Worm (Caenorhabditis elegans) whole organism, L1 larva: Measurements from ENCODE around the gene C07G2.5.

Source experiments
- C34B4.2 ChIP-seq: sonication (generic microtip); optimal IDR thresholded peaks from 2 replicates; lab custom pipeline; 2017; ENCODE audit warnings: mild to moderate bottlenecking, missing genetic modification characterization, missing compliant biosample characterization
- aha-1 ChIP-seq: fragments of 150-350 bp; optimal IDR thresholded peaks from 2 replicates; lab custom pipeline; 2014; ENCODE audit warnings: missing biosample characterization, missing genetic modification characterization
- alr-1 ChIP-seq: fragments of 200-800 bp; sonication (Bioruptor generic); optimal IDR thresholded peaks from 2 replicates; lab custom pipeline; 2018; ENCODE audit warnings: borderline replicate concordance, mild to moderate bottlenecking, missing genetic modification characterization, missing compliant biosample characterization
- aly-2 ChIP-seq: fragments of 150-350 bp; optimal IDR thresholded peaks from 2 replicates; lab custom pipeline; 2014; ENCODE audit warnings: missing biosample characterization, missing genetic modification characterization
- ama-1 ChIP-seq: fragments of 150-350 bp; optimal IDR thresholded peaks from 2 replicates; lab custom pipeline; 2014
- blmp-1 ChIP-seq: fragments of 150-350 bp; optimal IDR thresholded peaks from 2 replicates; lab custom pipeline; 2014; ENCODE audit warnings: missing biosample characterization, missing genetic modification characterization
- ceh-63 ChIP-seq: fragments of 200-800 bp; sonication (Bioruptor generic); optimal IDR thresholded peaks from 2 replicates; lab custom pipeline; 2018; ENCODE audit warnings: mild to moderate bottlenecking, missing genetic modification characterization, missing compliant biosample characterization
- ceh-8 ChIP-seq: fragments of 200-800 bp; sonication (Bioruptor generic); optimal IDR thresholded peaks from 2 replicates; lab custom pipeline; 2018; ENCODE audit warnings: mild to moderate bottlenecking, missing genetic modification characterization, moderate library complexity, missing compliant biosample characterization
- ceh-82 ChIP-seq, 3 experiments: fragments of 150-350 bp in 1 of 3; sonication (generic microtip) in 2 of 3; optimal IDR thresholded peaks; 2 replicates each; lab custom pipeline; 2014 to 2017; ENCODE audit warnings: missing biosample characterization in 3 of 3, missing genetic modification characterization in 3 of 3
- ceh-88 ChIP-seq: fragments of 200-800 bp; sonication (Bioruptor generic); IDR thresholded peaks from 2 replicates; pipeline ENCODE4 v1.3.6; 2022; ENCODE audit warnings: missing genetic modification characterization, missing compliant biosample characterization
- dsc-1 ChIP-seq: sonication (generic microtip); optimal IDR thresholded peaks from 2 replicates; lab custom pipeline; 2016; ENCODE audit warnings: mild to moderate bottlenecking, missing genetic modification characterization, missing compliant biosample characterization
- efl-1 ChIP-seq, 4 experiments: fragments of 150-350 bp; optimal IDR thresholded peaks in 3 of 4; peaks in 1 of 4; 1 replicate in 1 of 4; 2 replicates in 3 of 4; lab custom pipeline; 2014; ENCODE audit warnings: missing biosample characterization in 2 of 4, missing genetic modification characterization in 2 of 4, missing genetic modification reagents in 2 of 4
- efl-3 ChIP-seq: fragments of 200-800 bp; sonication (Bioruptor generic); optimal IDR thresholded peaks from 2 replicates; lab custom pipeline; 2018; ENCODE audit warnings: mild to moderate bottlenecking, missing genetic modification characterization, missing compliant biosample characterization
- elt-2 ChIP-seq: sonication (generic microtip); optimal IDR thresholded peaks from 2 replicates; lab custom pipeline; 2016; ENCODE audit warnings: missing genetic modification characterization, mild to moderate bottlenecking, inconsistent platforms, missing compliant biosample characterization, missing genetic modification reagents
- ets-5 ChIP-seq: fragments of 200-800 bp; sonication (Bioruptor generic); IDR thresholded peaks from 2 replicates; pipeline ENCODE4 v1.3.6; 2022; ENCODE audit warnings: missing genetic modification characterization, missing compliant biosample characterization
- fos-1 ChIP-seq: fragments of 150-350 bp; optimal IDR thresholded peaks from 2 replicates; lab custom pipeline; 2014; ENCODE audit warnings: missing biosample characterization, missing genetic modification characterization
- grh-1 ChIP-seq: fragments of 200-800 bp; sonication (Bioruptor generic); IDR thresholded peaks from 2 replicates; pipeline ENCODE4 v1.3.6; 2022; ENCODE audit warnings: missing genetic modification reagents, missing genetic modification characterization, missing compliant biosample characterization
- hlh-4 ChIP-seq: sonication (generic microtip); optimal IDR thresholded peaks from 2 replicates; lab custom pipeline; 2016; ENCODE audit warnings: mild to moderate bottlenecking, missing genetic modification characterization, missing compliant biosample characterization
- irx-1 ChIP-seq: sonication (generic microtip); optimal IDR thresholded peaks from 2 replicates; lab custom pipeline; 2016; ENCODE audit warnings: missing genetic modification characterization, missing compliant biosample characterization
- isw-1 ChIP-seq: fragments of 200-800 bp; sonication (Bioruptor generic); IDR thresholded peaks from 2 replicates; pipeline ENCODE4 v1.3.6; 2022; ENCODE audit warnings: missing genetic modification characterization, missing compliant biosample characterization
- jun-1 ChIP-seq: fragments of 150-350 bp; optimal IDR thresholded peaks from 2 replicates; lab custom pipeline; 2014; ENCODE audit warnings: missing biosample characterization, missing genetic modification reagents, missing genetic modification characterization
- lin-14 ChIP-seq: fragments of 200-800 bp; sonication (Bioruptor generic); optimal IDR thresholded peaks from 2 replicates; lab custom pipeline; 2018; ENCODE audit warnings: mild to moderate bottlenecking, missing genetic modification characterization, moderate library complexity, missing compliant biosample characterization
- lin-15B ChIP-seq: fragments of 150-350 bp; sonication (generic microtip); optimal IDR thresholded peaks from 3 replicates; lab custom pipeline; 2014; ENCODE audit warnings: missing biosample characterization, missing genetic modification characterization
- lin-35 ChIP-seq, 2 experiments: fragments of 150-350 bp; optimal IDR thresholded peaks; 2 replicates each; lab custom pipeline; 2014; ENCODE audit warnings: missing biosample characterization in 2 of 2, missing genetic modification characterization in 2 of 2, missing genetic modification reagents in 2 of 2
- lir-3 ChIP-seq: sonication (generic microtip); optimal IDR thresholded peaks from 2 replicates; lab custom pipeline; 2016; ENCODE audit warnings: mild to moderate bottlenecking, missing genetic modification characterization, moderate library complexity, missing compliant biosample characterization; ENCODE audit not compliant: poor library complexity
- mab-9 ChIP-seq: fragments of 200-800 bp; sonication (Bioruptor generic); IDR thresholded peaks from 2 replicates; pipeline ENCODE4 v1.3.6; 2022; ENCODE audit warnings: missing genetic modification reagents, missing genetic modification characterization, missing compliant biosample characterization
- mdl-1 ChIP-seq, 2 experiments: fragments of 150-350 bp; optimal IDR thresholded peaks; 2 replicates each; lab custom pipeline; 2014 to 2017; ENCODE audit warnings: missing biosample characterization in 2 of 2, missing genetic modification characterization in 2 of 2, inconsistent platforms in 1 of 2
- nhr-237 ChIP-seq: fragments of 150-350 bp; optimal IDR thresholded peaks from 2 replicates; lab custom pipeline; 2014; ENCODE audit warnings: missing biosample characterization, missing genetic modification characterization
- nhr-47 ChIP-seq: sonication (generic microtip); optimal IDR thresholded peaks from 2 replicates; lab custom pipeline; 2016; ENCODE audit warnings: mild to moderate bottlenecking, missing genetic modification characterization, moderate library complexity, missing compliant biosample characterization
- nhr-76 ChIP-seq: sonication (generic microtip); optimal IDR thresholded peaks from 2 replicates; lab custom pipeline; 2017; ENCODE audit warnings: missing biosample characterization, missing genetic modification characterization
- nhr-77 ChIP-seq: fragments of 150-350 bp; optimal IDR thresholded peaks from 2 replicates; lab custom pipeline; 2014; ENCODE audit warnings: missing biosample characterization, missing genetic modification characterization
- nhr-84 ChIP-seq: sonication (generic microtip); optimal IDR thresholded peaks from 2 replicates; lab custom pipeline; 2017; ENCODE audit warnings: missing biosample characterization, missing genetic modification characterization
- nhr-85 ChIP-seq: sonication (generic microtip); peaks from one replicate; lab custom pipeline; 2016; ENCODE audit warnings: missing genetic modification characterization, inconsistent platforms, missing compliant biosample characterization
- nhr-90 ChIP-seq: sonication (generic microtip); optimal IDR thresholded peaks from 2 replicates; lab custom pipeline; 2016; ENCODE audit warnings: mild to moderate bottlenecking, missing genetic modification characterization, missing compliant biosample characterization; ENCODE audit not compliant: poor library complexity
- pag-3 ChIP-seq: sonication (generic microtip); optimal IDR thresholded peaks from 2 replicates; lab custom pipeline; 2017; ENCODE audit warnings: missing genetic modification characterization, mild to moderate bottlenecking, missing compliant biosample characterization, antibody characterized with exemption, borderline replicate concordance; ENCODE audit not compliant: insufficient read depth
- pax-3 ChIP-seq: fragments of 200-800 bp; sonication (Bioruptor generic); optimal IDR thresholded peaks from 2 replicates; lab custom pipeline; 2018; ENCODE audit warnings: mild to moderate bottlenecking, missing genetic modification characterization, moderate library complexity, missing compliant biosample characterization
- rnt-1 ChIP-seq: sonication (generic microtip); optimal IDR thresholded peaks from 2 replicates; lab custom pipeline; 2016; ENCODE audit warnings: mild to moderate bottlenecking, missing genetic modification characterization, moderate library complexity, missing compliant biosample characterization
- snpc-4 ChIP-seq: fragments of 150-350 bp; optimal IDR thresholded peaks from 2 replicates; lab custom pipeline; 2014; ENCODE audit warnings: missing biosample characterization, missing genetic modification characterization
- snu-23 ChIP-seq: sonication (generic microtip); optimal IDR thresholded peaks from 2 replicates; lab custom pipeline; 2016; ENCODE audit warnings: missing genetic modification characterization, missing compliant biosample characterization
- sptf-1 ChIP-seq: fragments of 150-350 bp; optimal IDR thresholded peaks from 2 replicates; lab custom pipeline; 2014; ENCODE audit warnings: missing biosample characterization, missing genetic modification characterization
- swsn-7 ChIP-seq: sonication (generic microtip); optimal IDR thresholded peaks from 2 replicates; lab custom pipeline; 2016; ENCODE audit warnings: missing genetic modification characterization, missing compliant biosample characterization
- tbx-2 ChIP-seq: sonication (generic microtip); optimal IDR thresholded peaks from 2 replicates; lab custom pipeline; 2016; ENCODE audit warnings: missing genetic modification characterization, missing compliant biosample characterization
- unc-30 ChIP-seq: sonication (generic microtip); optimal IDR thresholded peaks from 2 replicates; lab custom pipeline; 2017; ENCODE audit warnings: missing biosample characterization, missing genetic modification characterization
- unc-62 ChIP-seq: fragments of 150-350 bp; optimal IDR thresholded peaks from 2 replicates; lab custom pipeline; 2014; ENCODE audit warnings: missing biosample characterization, missing genetic modification reagents, missing genetic modification characterization
- unc-98 ChIP-seq: fragments of 200-800 bp; sonication (Bioruptor generic); IDR thresholded peaks from 2 replicates; pipeline ENCODE4 v1.3.6; 2022; ENCODE audit warnings: missing genetic modification characterization, missing compliant biosample characterization
- vab-15 ChIP-seq: sonication (generic microtip); optimal IDR thresholded peaks from 2 replicates; lab custom pipeline; 2017; ENCODE audit warnings: missing genotype, mild to moderate bottlenecking, missing genetic modification characterization, missing compliant biosample characterization
- xbp-1 ChIP-seq: sonication (generic microtip); optimal IDR thresholded peaks from 2 replicates; lab custom pipeline; 2016; ENCODE audit warnings: missing genetic modification characterization, missing compliant biosample characterization
- zip-4 ChIP-seq: fragments of 200-800 bp; sonication (Bioruptor generic); optimal IDR thresholded peaks from 2 replicates; lab custom pipeline; 2018; ENCODE audit warnings: mild to moderate bottlenecking, missing genetic modification characterization, moderate library complexity, missing compliant biosample characterization
- ztf-4 ChIP-seq: fragments of 150-350 bp; optimal IDR thresholded peaks from 2 replicates; lab custom pipeline; 2014; ENCODE audit warnings: missing biosample characterization, missing genetic modification characterization

C07G2.5 gene

DNA sequence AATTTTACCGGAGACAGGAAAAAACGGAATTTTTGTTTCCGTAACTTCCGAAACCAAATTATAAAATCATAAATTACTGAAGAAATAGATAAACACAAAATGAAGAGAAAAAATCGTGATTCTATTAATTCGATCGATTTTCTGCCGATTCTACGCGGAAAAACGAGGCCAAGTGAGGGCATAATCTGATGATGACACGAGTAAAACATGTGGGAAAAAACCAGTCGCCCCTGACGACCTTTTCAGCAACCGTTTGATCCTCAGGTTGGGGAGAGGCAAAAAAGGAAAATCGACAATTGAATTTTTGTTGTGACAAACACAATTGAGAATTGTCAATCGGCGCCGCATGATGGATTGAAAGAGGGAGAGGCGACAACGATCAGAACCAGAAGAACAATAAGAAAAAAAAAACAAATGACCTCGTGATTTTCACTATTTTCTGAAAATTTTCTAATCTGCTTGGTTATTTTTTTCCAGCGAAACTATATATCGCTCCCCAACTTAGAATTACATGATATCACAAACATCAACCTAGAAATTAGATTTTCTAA is 6.2 kb upstream of the C07G2.5 start:
- TF ChIP-seq ztf-4 (peak; percentile 10), ceh-63 (GFP tag; lab: Kevin White, UChicago) (no peak), lin-14 (GFP tag; lab: Kevin White, UChicago) (peak; percentile 25), pax-3 (tag; lab: Kevin White, UChicago) (no peak), efl-1 (optimal IDR thresholded peaks at IDR 0.05; lab: Kevin White, UChicago) (no peak), efl-1 (GFP tag; optimal IDR thresholded peaks at IDR 0.05 in 1 of 2; lab: Kevin White, UChicago) (peak in 1 of 2 experiments; percentile 76), nhr-85 (tag; lab: Kevin White, UChicago) (peak; percentile 89), irx-1 (tag; lab: Kevin White, UChicago) (no peak), dsc-1 (tag; lab: Kevin White, UChicago) (no peak), lir-3 (tag; lab: Kevin White, UChicago) (no peak), snu-23 (peak; percentile 31), swsn-7 (tag; lab: Kevin White, UChicago) (no peak), ets-5 (GFP tag; lab: Robert Waterston, UW) (no peak), snpc-4 (tag; lab: Kevin White, UChicago) (no peak), unc-30 (no peak), lin-35 (GFP tag; optimal IDR thresholded peaks at IDR 0.05; lab: Kevin White, UChicago) (peak in 1 of 2 experiments; percentile 18), grh-1 (GFP tag; lab: Robert Waterston, UW) (peak; percentile 12; the same call in 1 of the 2 replicates), sptf-1 (tag; lab: Kevin White, UChicago) (no peak), blmp-1 (tag; lab: Kevin White, UChicago) (peak; percentile 45), aha-1 (tag; lab: Kevin White, UChicago) (no peak), hlh-4 (tag; lab: Kevin White, UChicago) (no peak), mab-9 (GFP tag; lab: Robert Waterston, UW) (no peak), rnt-1 (no peak), mdl-1 (tag; optimal IDR thresholded peaks at IDR 0.05; lab: Kevin White, UChicago) (peak in 1 of 2 experiments; percentile 7), tbx-2 (no peak)

DNA sequence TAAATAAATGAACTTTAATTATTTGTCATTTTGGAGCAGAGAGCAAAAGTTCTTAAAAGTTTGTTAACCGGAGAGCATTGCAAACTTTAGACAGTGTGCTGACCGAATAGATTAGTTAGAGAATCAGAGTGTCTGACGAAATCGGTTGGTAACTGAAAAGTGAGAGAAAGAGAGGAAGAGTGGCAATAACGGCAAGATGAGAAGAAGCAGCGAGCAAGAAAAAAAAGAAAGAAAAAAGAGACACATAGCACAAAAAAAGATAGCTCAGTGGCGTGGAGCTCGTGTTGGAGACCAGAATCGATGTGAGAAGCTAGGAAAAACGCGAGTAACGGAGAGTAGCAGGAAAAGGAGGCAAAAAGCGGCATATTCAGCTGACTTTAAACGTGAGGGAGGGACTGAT is 5.5 kb upstream of the C07G2.5 start:
- TF ChIP-seq xbp-1 (tag; lab: Kevin White, UChicago) (peak; percentile 45), fos-1 (tag; lab: Kevin White, UChicago) (peak; percentile 44), zip-4 (GFP tag; lab: Kevin White, UChicago) (no peak), ceh-88 (no peak), nhr-77 (tag; lab: Kevin White, UChicago) (peak; percentile 56), lin-35 (GFP tag; optimal IDR thresholded peaks at IDR 0.05; lab: Kevin White, UChicago) (peak in 1 of 2 experiments; percentile 51), pax-3 (tag; lab: Kevin White, UChicago) (no peak), jun-1 (tag; lab: Kevin White, UChicago) (no peak), rnt-1 (peak; percentile 41), pag-3 (tag; lab: Kevin White, UChicago) (no peak), aly-2 (peak; percentile 32), nhr-76 (tag; lab: Kevin White, UChicago) (no peak), lin-14 (GFP tag; lab: Kevin White, UChicago) (peak; percentile 86), dsc-1 (tag; lab: Kevin White, UChicago) (peak; percentile 63), efl-3 (GFP tag; lab: Kevin White, UChicago) (no peak), ceh-82 (tag; optimal IDR thresholded peaks at IDR 0.05; lab: Kevin White, UChicago) (peak; percentile 5 to 70 (median 33)), alr-1 (no peak), lin-15B (tag; lab: Kevin White, UChicago) (no peak), ceh-8 (GFP tag; lab: Kevin White, UChicago) (no peak), sptf-1 (tag; lab: Kevin White, UChicago) (no peak), nhr-85 (tag; lab: Kevin White, UChicago) (no peak), nhr-84 (tag; lab: Kevin White, UChicago) (no peak), mab-9 (GFP tag; lab: Robert Waterston, UW) (no peak), C34B4.2 (tag; lab: Kevin White, UChicago) (no peak), nhr-47 (tag; lab: Kevin White, UChicago) (peak; percentile 60), ztf-4 (no peak), vab-15 (tag; lab: Kevin White, UChicago) (no peak), aha-1 (tag; lab: Kevin White, UChicago) (no peak), grh-1 (GFP tag; lab: Robert Waterston, UW) (no peak), unc-62 (GFP tag; lab: Kevin White, UChicago) (no peak), elt-2 (tag; lab: Kevin White, UChicago) (no peak), ceh-63 (GFP tag; lab: Kevin White, UChicago) (no peak), nhr-237 (tag; lab: Kevin White, UChicago) (peak; percentile 29), nhr-90 (tag; lab: Kevin White, UChicago) (no peak), unc-98 (GFP tag; lab: Robert Waterston, UW) (no peak), isw-1 (GFP tag; lab: Robert Waterston, UW) (peak; percentile 21; the same call in 1 of the 2 replicates), ama-1 (lab: Kevin White, UChicago) (no peak)
